Worm (Caenorhabditis elegans): ENCODE results near the gene spsb-1.
A peak's percentile ranks its signal among the peaks of the same experiment; 100 is the strongest.

ce11 chrII:15203398-15204068 is 7.0 kb downstream of the spsb-1 start:
- TF ChIP-seq snpc-4 (tag; optimal IDR thresholded peaks at IDR 0.05): no peak
- TF ChIP-seq zag-1 (tag; optimal IDR thresholded peaks at IDR 0.05): no peak
- TF ChIP-seq nhr-11 (tag; optimal IDR thresholded peaks at IDR 0.05): no peak
- TF ChIP-seq nhr-23 (tag; optimal IDR thresholded peaks at IDR 0.05): no peak
- TF ChIP-seq lin-15B (tag; optimal IDR thresholded peaks at IDR 0.05): no peak
- TF ChIP-seq nfya-1 (tag; optimal IDR thresholded peaks at IDR 0.05; ENCODE audit: insufficient read depth): peak; percentile 13
- TF ChIP-seq unc-39 (tag; optimal IDR thresholded peaks at IDR 0.05): no peak
- peak; percentile 67 for TF ChIP-seq pha-4 (tag; optimal IDR thresholded peaks at IDR 0.05)
